Fruit fly (Drosophila melanogaster): Measurements from ENCODE around the gene C1GalTA.

C1GalTA gene

DNA sequence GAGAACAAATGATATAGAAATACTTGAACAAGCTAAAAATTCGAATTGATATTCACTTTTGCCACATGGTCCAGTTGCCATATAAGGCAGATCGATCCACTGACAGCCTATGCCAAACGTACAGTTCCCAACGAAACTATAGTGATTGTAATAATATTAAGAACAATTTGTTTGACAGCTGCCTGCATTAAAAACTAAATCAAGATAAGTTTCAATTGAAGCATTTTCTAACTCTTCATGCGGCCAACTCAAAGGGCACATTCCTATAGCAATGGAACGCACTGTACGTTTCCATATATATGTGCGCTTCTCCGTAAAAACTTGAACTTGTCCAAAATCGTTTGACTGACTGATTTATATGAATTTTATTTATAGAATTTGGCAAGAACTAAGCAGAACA lies 56.8 kb downstream of the C1GalTA start:
- TF ChIP-seq Dfd (GFP tag; optimal IDR thresholded peaks at IDR 0.05) (no peak), dsf (GFP tag; optimal IDR thresholded peaks at IDR 0.05; ENCODE audit: borderline replicate concordance) (no peak), foxo (GFP tag; optimal IDR thresholded peaks at IDR 0.05) (peak in 1 of 2 experiments; percentile 24), psq (GFP tag; optimal IDR thresholded peaks at IDR 0.05) (no peak), sv (GFP tag; optimal IDR thresholded peaks at IDR 0.05) (no peak), h (GFP tag; optimal IDR thresholded peaks at IDR 0.05) (peak; percentile 22), Rel (GFP tag; optimal IDR thresholded peaks at IDR 0.05) (no peak), Rel (tag; optimal IDR thresholded peaks at IDR 0.05) (no peak), jim (GFP tag; optimal IDR thresholded peaks at IDR 0.05) (no peak), Dif (GFP tag; optimal IDR thresholded peaks at IDR 0.05; ENCODE audit: partially characterized antibody) (no peak), Abd-B (GFP tag; optimal IDR thresholded peaks at IDR 0.05) (no peak), fru (GFP tag; optimal IDR thresholded peaks at IDR 0.05) (no peak), CG32264 (GFP tag; optimal IDR thresholded peaks at IDR 0.05) (no peak), Vsx2 (GFP tag; optimal IDR thresholded peaks at IDR 0.05; ENCODE audit: partially characterized antibody) (no peak), HLH106 (tag; optimal IDR thresholded peaks at IDR 0.05) (peak; percentile 20), Jra (GFP tag; optimal IDR thresholded peaks at IDR 0.05) (no peak), Myc (optimal IDR thresholded peaks at IDR 0.05) (no peak), brk (GFP tag; optimal IDR thresholded peaks at IDR 0.05) (no peak), Hr83 (GFP tag; optimal IDR thresholded peaks at IDR 0.05; ENCODE audit: poor library complexity, severe bottlenecking) (no peak), N (GFP tag; optimal IDR thresholded peaks at IDR 0.05) (no peak), lola (GFP tag; optimal IDR thresholded peaks at IDR 0.05) (no peak)

All from whole organism, wandering third instar larva.